Worm (Caenorhabditis elegans): ENCODE results near the gene ttm-1.

DNA sequence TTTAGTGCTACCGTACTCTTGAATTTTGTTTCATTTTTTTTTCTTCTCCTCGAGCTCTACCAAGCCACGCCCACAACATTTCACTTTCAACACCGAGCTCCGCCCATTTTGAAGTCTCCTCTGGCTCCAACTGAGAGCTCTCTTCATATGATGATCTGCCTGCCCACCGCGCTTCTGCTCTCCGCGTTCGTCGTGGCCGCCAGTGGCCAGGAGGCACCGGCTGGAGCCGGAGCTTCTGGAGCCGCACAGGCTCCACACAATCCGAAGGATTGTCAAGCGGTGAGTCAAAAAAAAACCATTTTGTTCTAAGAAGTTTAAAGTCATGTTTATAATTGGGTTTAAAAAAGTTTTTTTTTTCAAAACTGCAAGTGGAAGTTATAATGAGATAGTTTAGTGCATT, 56.4 kb downstream of the ttm-1 start, which contains the start of gene flp-14:
- TF ChIP-seq egl-13 (tag; optimal IDR thresholded peaks at IDR 0.05) (no peak), nhr-11 (tag; optimal IDR thresholded peaks at IDR 0.05) (no peak), lin-15B (tag; optimal IDR thresholded peaks at IDR 0.05) (no peak)

Data from whole organism, L1 larva.